Fruit fly (Drosophila melanogaster) whole organism, embryonic: ENCODE data around the gene Tomosyn.

Source experiments
- CG10267 ChIP-seq: fragments of 200-800 bp; sonication (Bioruptor generic); optimal IDR thresholded peaks from 2 replicates; lab custom pipeline; 2018; ENCODE audit warnings: missing biosample characterization, mild to moderate bottlenecking, missing genetic modification characterization, moderate library complexity
- CG10431 ChIP-seq: fragments of 200-800 bp; sonication (Bioruptor generic); optimal IDR thresholded peaks from 3 replicates; lab custom pipeline; 2018; ENCODE audit warnings: missing biosample characterization, mild to moderate bottlenecking, missing genetic modification characterization
- CG10462 ChIP-seq: fragments of 200-800 bp; sonication (Bioruptor generic); optimal IDR thresholded peaks from 2 replicates; lab custom pipeline; 2016; ENCODE audit warnings: missing biosample characterization, missing genetic modification characterization
- CG10654 ChIP-seq: fragments of 200-800 bp; sonication (Bioruptor generic); optimal IDR thresholded peaks from 2 replicates; lab custom pipeline; 2016; ENCODE audit warnings: missing biosample characterization, missing genetic modification characterization
- CG10959 ChIP-seq: fragments of 200-800 bp; sonication (Bioruptor generic); IDR thresholded peaks from 2 replicates; pipeline ENCODE4 v1.3.6; 2022; ENCODE audit warnings: missing biosample characterization, missing genetic modification characterization
- CG11398 ChIP-seq: fragments of 200-800 bp; sonication (Bioruptor generic); optimal IDR thresholded peaks from 2 replicates; lab custom pipeline; 2016; ENCODE audit warnings: missing biosample characterization, missing genetic modification characterization
- CG11696 ChIP-seq: fragments of 200-800 bp; sonication (Bioruptor generic); IDR thresholded peaks from 2 replicates; pipeline ENCODE4 v1.3.6; 2022; ENCODE audit warnings: missing biosample characterization, missing genetic modification characterization
- CG12659 ChIP-seq: fragments of 200-800 bp; sonication (Bioruptor generic); optimal IDR thresholded peaks from 3 replicates; lab custom pipeline; 2017; ENCODE audit warnings: mild to moderate bottlenecking, missing biosample characterization, missing genetic modification reagents, missing genetic modification characterization
- CG13123 ChIP-seq: fragments of 200-800 bp; sonication (Bioruptor generic); optimal IDR thresholded peaks from 2 replicates; lab custom pipeline; 2016; ENCODE audit warnings: missing biosample characterization, missing genetic modification characterization
- CG13296 ChIP-seq: fragments of 200-800 bp; sonication (Bioruptor generic); optimal IDR thresholded peaks from 3 replicates; lab custom pipeline; 2018; ENCODE audit warnings: missing biosample characterization, mild to moderate bottlenecking, missing genetic modification characterization
- CG16863 ChIP-seq: fragments of 200-800 bp; sonication (Bioruptor generic); optimal IDR thresholded peaks from 3 replicates; lab custom pipeline; 2016; ENCODE audit warnings: missing biosample characterization, missing genetic modification characterization
- CG2875 ChIP-seq: fragments of 200-800 bp; sonication (Bioruptor generic); optimal IDR thresholded peaks from 2 replicates; lab custom pipeline; 2017; ENCODE audit warnings: missing biosample characterization, mild to moderate bottlenecking, missing genetic modification characterization, missing genetic modification reagents
- CG31441 ChIP-seq: fragments of 200-800 bp; sonication (Bioruptor generic); IDR thresholded peaks from 2 replicates; pipeline ENCODE4 v1.3.6; 2022; ENCODE audit warnings: missing biosample characterization, missing genetic modification characterization
- CG3995 ChIP-seq: fragments of 200-800 bp; sonication (Bioruptor generic); optimal IDR thresholded peaks from 3 replicates; lab custom pipeline; 2016; ENCODE audit warnings: missing biosample characterization, missing genetic modification characterization
- CG7556 ChIP-seq: fragments of 200-800 bp; sonication (Bioruptor generic); optimal IDR thresholded peaks from 2 replicates; lab custom pipeline; 2017; ENCODE audit warnings: missing biosample characterization, mild to moderate bottlenecking, missing genetic modification characterization
- CG7745 ChIP-seq: fragments of 200-800 bp; sonication (Bioruptor generic); optimal IDR thresholded peaks from 2 replicates; lab custom pipeline; 2018; ENCODE audit warnings: missing biosample characterization, mild to moderate bottlenecking, missing genetic modification characterization, moderate library complexity
- CG9437 ChIP-seq: fragments of 200-800 bp; sonication (Bioruptor generic); optimal IDR thresholded peaks from 2 replicates; lab custom pipeline; 2018; ENCODE audit warnings: missing biosample characterization, mild to moderate bottlenecking, missing genetic modification characterization
- Dad ChIP-seq: fragments of 200-800 bp; sonication (Bioruptor generic); optimal IDR thresholded peaks from 3 replicates; lab custom pipeline; 2016; ENCODE audit warnings: missing biosample characterization, missing genetic modification characterization
- Dbx ChIP-seq: fragments of 200-800 bp; sonication (Bioruptor generic); IDR thresholded peaks from 3 replicates; pipeline ENCODE4 v1.3.6; 2022; ENCODE audit warnings: missing biosample characterization, missing genetic modification characterization
- Eip74EF ChIP-seq, 2 experiments: fragments of 200-800 bp in 1 of 2; fragments of >200 bp in 1 of 2; sonication (Bioruptor generic) in 1 of 2; optimal IDR thresholded peaks; 2 replicates each; lab custom pipeline; 2017 to 2019; ENCODE audit warnings: missing biosample characterization in 2 of 2, missing genetic modification characterization in 2 of 2, mild to moderate bottlenecking in 1 of 2, moderate library complexity in 1 of 2
- Hmx ChIP-seq: fragments of 200-800 bp; sonication (Bioruptor generic); optimal IDR thresholded peaks from 2 replicates; lab custom pipeline; 2016; ENCODE audit warnings: missing biosample characterization, missing genetic modification characterization
- Lpt ChIP-seq: fragments of >200 bp; optimal IDR thresholded peaks from 2 replicates; lab custom pipeline; 2018; ENCODE audit warnings: missing biosample characterization, missing genetic modification characterization
- Mad ChIP-seq: fragments of 200-800 bp; sonication (Bioruptor generic); optimal IDR thresholded peaks from 2 replicates; lab custom pipeline; 2016; ENCODE audit warnings: missing biosample characterization, missing genetic modification characterization
- NFAT ChIP-seq: fragments of 200-800 bp; sonication (Bioruptor generic); IDR thresholded peaks from 2 replicates; pipeline ENCODE4 v1.3.6; 2022; ENCODE audit warnings: missing biosample characterization, missing genetic modification characterization
- Neu2 ChIP-seq: fragments of 200-800 bp; sonication (Bioruptor generic); optimal IDR thresholded peaks from 3 replicates; lab custom pipeline; 2016; ENCODE audit warnings: missing biosample characterization, missing genetic modification characterization, borderline replicate concordance
- Nf-YB ChIP-seq: fragments of 200-800 bp; sonication (Bioruptor generic); optimal IDR thresholded peaks from 3 replicates; lab custom pipeline; 2019; ENCODE audit warnings: missing biosample characterization, mild to moderate bottlenecking, missing genetic modification characterization, moderate library complexity
- Oaz ChIP-seq: fragments of 200-800 bp; sonication (Bioruptor generic); IDR thresholded peaks from 2 replicates; pipeline ENCODE4 v1.3.6; 2022; ENCODE audit warnings: missing biosample characterization, missing genetic modification characterization
- Spps ChIP-seq: fragments of 200-800 bp; sonication (Bioruptor generic); optimal IDR thresholded peaks from 2 replicates; lab custom pipeline; 2018; ENCODE audit warnings: missing biosample characterization, mild to moderate bottlenecking, missing genetic modification characterization
- Xbp1 ChIP-seq: fragments of 200-800 bp; sonication (Bioruptor generic); optimal IDR thresholded peaks from 3 replicates; lab custom pipeline; 2016; ENCODE audit warnings: missing biosample characterization, mild to moderate bottlenecking, missing genetic modification characterization
- ab ChIP-seq: fragments of 200-800 bp; sonication (Bioruptor generic); optimal IDR thresholded peaks from 2 replicates; lab custom pipeline; 2016; ENCODE audit warnings: missing biosample characterization, missing genetic modification characterization
- az2 ChIP-seq: fragments of 200-800 bp; sonication (Bioruptor generic); optimal IDR thresholded peaks from 3 replicates; lab custom pipeline; 2016; ENCODE audit warnings: missing biosample characterization, missing genetic modification characterization
- bbx ChIP-seq: fragments of 200-800 bp; sonication (Bioruptor generic); IDR thresholded peaks from 2 replicates; pipeline ENCODE4 v1.3.6; 2022; ENCODE audit warnings: missing biosample characterization, missing genetic modification characterization; ENCODE audit not compliant: partially characterized antibody
- corto ChIP-seq: fragments of 200-800 bp; sonication (Bioruptor generic); optimal IDR thresholded peaks from 2 replicates; lab custom pipeline; 2016; ENCODE audit warnings: missing biosample characterization, mild to moderate bottlenecking, missing genetic modification characterization, moderate library complexity
- crp ChIP-seq, 2 experiments: fragments of 200-800 bp; sonication (Bioruptor generic); optimal IDR thresholded peaks; 2 replicates in 1 of 2; 3 replicates in 1 of 2; lab custom pipeline; 2017; ENCODE audit warnings: missing biosample characterization in 2 of 2, missing genetic modification characterization in 2 of 2, mild to moderate bottlenecking in 1 of 2, moderate library complexity in 1 of 2
- exex ChIP-seq: fragments of 200-800 bp; sonication (Bioruptor generic); optimal IDR thresholded peaks from 4 replicates; lab custom pipeline; 2018; ENCODE audit warnings: missing biosample characterization, mild to moderate bottlenecking, missing genetic modification characterization, moderate library complexity
- gfzf ChIP-seq: fragments of 200-800 bp; sonication (Bioruptor generic); optimal IDR thresholded peaks from 2 replicates; lab custom pipeline; 2016; ENCODE audit warnings: missing biosample characterization, mild to moderate bottlenecking, missing genetic modification characterization, moderate library complexity
- h ChIP-seq: fragments of >200 bp; optimal IDR thresholded peaks from 2 replicates; lab custom pipeline; 2017
- hb ChIP-seq: fragments of 200-800 bp; sonication (Bioruptor generic); IDR thresholded peaks from 3 replicates; pipeline ENCODE4 v1.3.6; 2022; ENCODE audit warnings: missing biosample characterization, missing genetic modification characterization; ENCODE audit not compliant: partially characterized antibody
- lilli ChIP-seq: fragments of 200-800 bp; sonication (Bioruptor generic); optimal IDR thresholded peaks from 3 replicates; lab custom pipeline; 2016; ENCODE audit warnings: missing biosample characterization, missing genetic modification characterization
- nau ChIP-seq: fragments of 200-800 bp; sonication (Bioruptor generic); optimal IDR thresholded peaks from 3 replicates; lab custom pipeline; 2017; ENCODE audit warnings: missing biosample characterization, mild to moderate bottlenecking, missing genetic modification characterization, missing genetic modification reagents
- odd ChIP-seq: fragments of 200-800 bp; sonication (Bioruptor generic); optimal IDR thresholded peaks from 2 replicates; lab custom pipeline; 2017; ENCODE audit warnings: missing biosample characterization, mild to moderate bottlenecking, missing genetic modification characterization
- pan ChIP-seq, 4 experiments: fragments of >200 bp in 3 of 4; fragments of 200-800 bp in 1 of 4; sonication (Bioruptor generic) in 1 of 4; optimal IDR thresholded peaks in 3 of 4; IDR thresholded peaks in 1 of 4; 2 replicates each; pipeline versions ENCODE4 v1.3.6 to Lab custom; 2017 to 2022; ENCODE audit warnings: missing biosample characterization in 2 of 4, missing genetic modification characterization in 2 of 4, mixed read lengths in 1 of 4
- peb ChIP-seq: fragments of 200-800 bp; sonication (Bioruptor generic); IDR thresholded peaks from 2 replicates; pipeline ENCODE4 v1.3.6; 2022; ENCODE audit warnings: missing biosample characterization, missing genetic modification characterization
- pita ChIP-seq: fragments of 200-800 bp; sonication (Bioruptor generic); optimal IDR thresholded peaks from 2 replicates; lab custom pipeline; 2017; ENCODE audit warnings: missing biosample characterization, mild to moderate bottlenecking, missing genetic modification characterization
- salm ChIP-seq: fragments of 200-800 bp; sonication (Bioruptor generic); optimal IDR thresholded peaks from 2 replicates; lab custom pipeline; 2018; ENCODE audit warnings: missing biosample characterization, mild to moderate bottlenecking, missing genetic modification characterization
- sob ChIP-seq: fragments of 200-800 bp; sonication (Bioruptor generic); IDR thresholded peaks from 2 replicates; pipeline ENCODE4 v1.3.6; 2022; ENCODE audit warnings: missing biosample characterization, missing genetic modification characterization
- tgo ChIP-seq: fragments of 200-800 bp; sonication (Bioruptor generic); IDR thresholded peaks from 3 replicates; pipeline ENCODE4 v1.3.6; 2022; ENCODE audit warnings: missing biosample characterization, missing genetic modification characterization
- toy ChIP-seq: fragments of 200-800 bp; sonication (Bioruptor generic); IDR thresholded peaks from 2 replicates; pipeline ENCODE4 v1.3.6; 2022; ENCODE audit warnings: missing biosample characterization, missing genetic modification characterization
- wek ChIP-seq: fragments of 200-800 bp; sonication (Bioruptor generic); optimal IDR thresholded peaks from 3 replicates; lab custom pipeline; 2018; ENCODE audit warnings: missing biosample characterization, mild to moderate bottlenecking, missing genetic modification characterization, moderate library complexity
- zfh1 ChIP-seq: fragments of 200-800 bp; sonication (Bioruptor generic); IDR thresholded peaks from 3 replicates; pipeline ENCODE4 v1.3.6; 2022; ENCODE audit warnings: missing biosample characterization, missing genetic modification characterization

Gene Tomosyn

dm6 chrX:12658999-12659560, 27.7 kb downstream of the Tomosyn start, which contains the start of gene Tis11 (continued):
- peak; percentile 96 for TF ChIP-seq gfzf
- TF ChIP-seq exex (tag; lab: Kevin White, UChicago) = no peak
- TF ChIP-seq CG10431 = no peak
- TF ChIP-seq CG7556 (GFP tag; lab: Kevin White, UChicago) = no peak
- no peak for TF ChIP-seq crp (GFP tag; optimal IDR thresholded peaks at IDR 0.05; lab: Kevin White, UChicago)
- TF ChIP-seq CG7745 (tag; lab: Kevin White, UChicago) = peak; percentile 23
- no peak for TF ChIP-seq CG10959 (GFP tag; lab: Robert Waterston, UW)
- TF ChIP-seq CG12659 (GFP tag; lab: Kevin White, UChicago) = peak; percentile 66
- TF ChIP-seq peb (GFP tag; lab: Robert Waterston, UW) = no peak
- no peak for TF ChIP-seq Neu2 (GFP tag; lab: Kevin White, UChicago)
- no peak for TF ChIP-seq CG16863 (GFP tag; lab: Kevin White, UChicago)
- TF ChIP-seq bbx (GFP tag; lab: Robert Waterston, UW) = peak; percentile 53; the same call in 1 of the 2 replicates
- TF ChIP-seq Oaz (GFP tag; lab: Robert Waterston, UW) = no peak
- no peak for TF ChIP-seq CG2875
- TF ChIP-seq CG11696 (GFP tag; lab: Robert Waterston, UW) = peak; percentile 23; the same call in 1 of the 2 replicates
- TF ChIP-seq wek (GFP tag; lab: Kevin White, UChicago) = peak; percentile 31
- TF ChIP-seq CG10267 (tag; lab: Kevin White, UChicago) = peak; percentile 60
- no peak for TF ChIP-seq toy (GFP tag; lab: Robert Waterston, UW)
- no peak for TF ChIP-seq odd
- TF ChIP-seq Mad (GFP tag; lab: Kevin White, UChicago) = peak; percentile 14
- no peak for TF ChIP-seq Lpt (GFP tag; lab: Kevin White, UChicago)
- TF ChIP-seq tgo (GFP tag; lab: Robert Waterston, UW) = no peak
- no peak for TF ChIP-seq CG11398
- peak; percentile 12 for TF ChIP-seq salm (tag; lab: Kevin White, UChicago)
- no peak for TF ChIP-seq Dad (GFP tag; lab: Kevin White, UChicago)
- no peak for TF ChIP-seq CG10654 (GFP tag; lab: Kevin White, UChicago)
- TF ChIP-seq zfh1 (GFP tag; lab: Robert Waterston, UW) = 0 out of 3 replicates have a peak, but pooled peaks have one; percentile 38
- TF ChIP-seq sob (GFP tag; lab: Robert Waterston, UW) = peak; percentile 35; the same call in 1 of the 2 replicates
- TF ChIP-seq CG3995 (GFP tag; lab: Kevin White, UChicago) = peak; percentile 41
- peak; percentile 13 for TF ChIP-seq Nf-YB
- no peak for TF ChIP-seq CG13296 (GFP tag; lab: Kevin White, UChicago)
- TF ChIP-seq Eip74EF (GFP tag; optimal IDR thresholded peaks at IDR 0.05; lab: Kevin White, UChicago) = no peak
- TF ChIP-seq CG31441 (GFP tag; lab: Robert Waterston, UW) = no peak
- TF ChIP-seq CG13123 = no peak
- no peak for TF ChIP-seq hb (GFP tag; lab: Robert Waterston, UW)
- TF ChIP-seq az2 (GFP tag; lab: Kevin White, UChicago) = no peak
- 0 out of 3 replicates have a peak, but pooled peaks have one; percentile 28 for TF ChIP-seq Dbx (GFP tag; lab: Robert Waterston, UW)
- no peak for TF ChIP-seq Xbp1 (GFP tag; lab: Kevin White, UChicago)
- no peak for TF ChIP-seq CG10462
- TF ChIP-seq NFAT (GFP tag; lab: Robert Waterston, UW) = peak; percentile 49
- no peak for TF ChIP-seq nau (GFP tag; lab: Kevin White, UChicago)
- no peak for TF ChIP-seq CG9437 (GFP tag; lab: Kevin White, UChicago)
- TF ChIP-seq corto (GFP tag; lab: Kevin White, UChicago) = no peak
- peak; percentile 77 for TF ChIP-seq pita (GFP tag; lab: Kevin White, UChicago)
- no peak for TF ChIP-seq lilli (GFP tag; lab: Kevin White, UChicago)
- TF ChIP-seq h = no peak
- TF ChIP-seq pan (optimal IDR thresholded peaks at IDR 0.05; lab: Kevin White, UChicago) = no peak
- peak in 1 of 2 experiments; percentile 30 for TF ChIP-seq pan (GFP tag; optimal IDR thresholded peaks at IDR 0.05 in 1 of 2, IDR thresholded peaks at IDR 0.05 in 1 of 2)
- no peak for TF ChIP-seq Spps (tag; lab: Kevin White, UChicago)
- TF ChIP-seq Hmx (GFP tag; lab: Kevin White, UChicago) = no peak
- TF ChIP-seq ab (GFP tag; lab: Kevin White, UChicago) = no peak
